Worm (Caenorhabditis elegans): Measurements from ENCODE around the gene F10C1.23.

Gene F10C1.23

ce11 chrII:5714807-5715206 is 43.0 kb upstream of the F10C1.23 start, which contains the start of the genes tiar-1 and lelo-4 (continued):
- peak; percentile 86 for TF ChIP-seq ZK546.5 (tag; optimal IDR thresholded peaks at IDR 0.05)
- TF ChIP-seq ztf-1 (GFP tag; conservative IDR thresholded peaks at IDR 0.05), result no peak
- TF ChIP-seq snpc-4 (tag; optimal IDR thresholded peaks at IDR 0.05), result peak; percentile 72
- no peak for TF ChIP-seq peb-1 (tag; optimal IDR thresholded peaks at IDR 0.05)
- no peak for TF ChIP-seq mbf-1 (tag; optimal IDR thresholded peaks at IDR 0.05)
- TF ChIP-seq fos-1 (tag; optimal IDR thresholded peaks at IDR 0.05), result peak; percentile 24
- TF ChIP-seq nhr-10 (tag; optimal IDR thresholded peaks at IDR 0.05), result no peak
- TF ChIP-seq sma-3 (GFP tag; optimal IDR thresholded peaks at IDR 0.05), result peak; percentile 53
- TF ChIP-seq nhr-77 (tag; optimal IDR thresholded peaks at IDR 0.05), result no peak
- no peak for TF ChIP-seq nhr-6 (tag; optimal IDR thresholded peaks at IDR 0.05)
- TF ChIP-seq alr-1 (tag; optimal IDR thresholded peaks at IDR 0.05), result no peak
- TF ChIP-seq lin-39 (tag; optimal IDR thresholded peaks at IDR 0.05), result no peak

ce11 chrII:5715745-5716357 is 42.0 kb upstream of the F10C1.23 start, which contains the start of the genes C18A3.10 and C18A3.3:
TSS of gene C18A3.10 (minus strand) at chrII:5715845.
TSS of gene C18A3.3 (plus strand) at chrII:5716307.
- TF ChIP-seq aly-2 (tag; optimal IDR thresholded peaks at IDR 0.05) (no peak), fos-1 (tag; optimal IDR thresholded peaks at IDR 0.05) (no peak), dmd-4 (tag; optimal IDR thresholded peaks at IDR 0.05) (no peak), alr-1 (tag; optimal IDR thresholded peaks at IDR 0.05) (no peak)

ce11 chrII:5717831-5718230 is 40.0 kb upstream of the F10C1.23 start, which contains the start of gene zipt-3:
TSS of gene zipt-3 (plus strand) at chrII:5718131.
- TF ChIP-seq mab-5 (tag; optimal IDR thresholded peaks at IDR 0.05), result no peak

- TF ChIP-seq peb-1 (tag; optimal IDR thresholded peaks at IDR 0.05) (no peak), nhr-129 (tag; optimal IDR thresholded peaks at IDR 0.05) (no peak), mab-5 (tag; optimal IDR thresholded peaks at IDR 0.05) (no peak), ztf-11 (tag; optimal IDR thresholded peaks at IDR 0.05) (no peak), unc-55 (GFP tag; optimal IDR thresholded peaks at IDR 0.05) (no peak), lin-39 (tag; optimal IDR thresholded peaks at IDR 0.05) (no peak), gmeb-1 (tag; optimal IDR thresholded peaks at IDR 0.05) (no peak), Y55F3AM.14 (GFP tag; optimal IDR thresholded peaks at IDR 0.05) (no peak), egl-27 (tag; optimal IDR thresholded peaks at IDR 0.05) (no peak), zag-1 (tag; optimal IDR thresholded peaks at IDR 0.05) (no peak), alr-1 (tag; optimal IDR thresholded peaks at IDR 0.05) (no peak), F13H6.1 (tag; optimal IDR thresholded peaks at IDR 0.05) (no peak), unc-39 (tag; optimal IDR thresholded peaks at IDR 0.05) (no peak), aly-2 (tag; optimal IDR thresholded peaks at IDR 0.05) (no peak)
Observed at ce11 chrII:5719848-5720247, 38.0 kb upstream of the F10C1.23 start, which contains the start of gene damt-1. TSS of gene damt-1 (plus strand) at chrII:5720148.

ce11 chrII:5725094-5725493 is 32.7 kb upstream of the F10C1.23 start:
- TF ChIP-seq ztf-4 (tag; optimal IDR thresholded peaks at IDR 0.05) (no peak), nhr-10 (tag; optimal IDR thresholded peaks at IDR 0.05) (no peak), sma-3 (GFP tag; optimal IDR thresholded peaks at IDR 0.05) (no peak), nhr-237 (tag; optimal IDR thresholded peaks at IDR 0.05) (no peak), alr-1 (tag; optimal IDR thresholded peaks at IDR 0.05) (no peak), nhr-21 (tag; optimal IDR thresholded peaks at IDR 0.05) (no peak), nhr-25 (tag; optimal IDR thresholded peaks at IDR 0.05) (no peak), unc-39 (tag; optimal IDR thresholded peaks at IDR 0.05) (no peak), ceh-82 (tag; optimal IDR thresholded peaks at IDR 0.05) (peak; percentile 3), lin-39 (tag; optimal IDR thresholded peaks at IDR 0.05) (peak; percentile 20), unc-55 (GFP tag; optimal IDR thresholded peaks at IDR 0.05) (peak; percentile 96), lsy-2 (tag; optimal IDR thresholded peaks at IDR 0.05) (peak; percentile 22 to 59), peb-1 (tag; optimal IDR thresholded peaks at IDR 0.05) (no peak), nhr-77 (tag; optimal IDR thresholded peaks at IDR 0.05) (no peak), nhr-11 (tag; optimal IDR thresholded peaks at IDR 0.05) (no peak), mab-5 (tag; optimal IDR thresholded peaks at IDR 0.05) (peak; percentile 49), skn-1 (tag; optimal IDR thresholded peaks at IDR 0.05) (no peak), crh-2 (tag; optimal IDR thresholded peaks at IDR 0.05) (peak; percentile 80), ZK546.5 (tag; optimal IDR thresholded peaks at IDR 0.05) (no peak), unc-62 (GFP tag; optimal IDR thresholded peaks at IDR 0.05) (no peak), fos-1 (tag; optimal IDR thresholded peaks at IDR 0.05) (no peak), mbf-1 (tag; optimal IDR thresholded peaks at IDR 0.05) (no peak), aly-2 (tag; optimal IDR thresholded peaks at IDR 0.05) (no peak), nhr-23 (tag; optimal IDR thresholded peaks at IDR 0.05) (no peak), mdl-1 (tag; optimal IDR thresholded peaks at IDR 0.05) (peak in 1 of 2 experiments; percentile 55), ama-1 (optimal IDR thresholded peaks at IDR 0.05) (no peak), egl-27 (tag; optimal IDR thresholded peaks at IDR 0.05) (no peak), dmd-4 (tag; optimal IDR thresholded peaks at IDR 0.05) (no peak), sma-9 (GFP tag; optimal IDR thresholded peaks at IDR 0.05) (peak; percentile 53), sma-9 (tag; optimal IDR thresholded peaks at IDR 0.05) (no peak), gmeb-1 (tag; optimal IDR thresholded peaks at IDR 0.05) (no peak), lin-11 (tag; optimal IDR thresholded peaks at IDR 0.05) (peak; percentile 89), R02D3.7 (tag; optimal IDR thresholded peaks at IDR 0.05) (no peak), lin-13 (GFP tag; optimal IDR thresholded peaks at IDR 0.05) (peak; percentile 38), blmp-1 (tag; optimal IDR thresholded peaks at IDR 0.05; ENCODE audit: insufficient read depth) (no peak)
